Worm (Caenorhabditis elegans): ENCODE data around the gene T09F3.2.

T09F3.2 gene

ce11 chrII:10350487-10350886, 40.5 kb upstream of the T09F3.2 start, which contains the start of gene C07E3.9:
C07E3.9 (plus strand) TSS chrII:10350756.
- TF ChIP-seq attf-3 (GFP tag; conservative IDR thresholded peaks at IDR 0.05), result peak; percentile 90
- TF ChIP-seq cebp-1 (GFP tag; IDR thresholded peaks at IDR 0.05), result no peak
- no peak for TF ChIP-seq cebp-1 (tag; optimal IDR thresholded peaks at IDR 0.05)
- TF ChIP-seq ekl-4 (GFP tag; IDR thresholded peaks at IDR 0.05), result no peak
- no peak for TF ChIP-seq pbrm-1 (GFP tag; IDR thresholded peaks at IDR 0.05)
- TF ChIP-seq tlf-1 (GFP tag; optimal IDR thresholded peaks at IDR 0.05), result no peak
- no peak for TF ChIP-seq unc-62 (GFP tag; optimal IDR thresholded peaks at IDR 0.05)
- no peak for TF ChIP-seq F10E7.11 (tag; optimal IDR thresholded peaks at IDR 0.05)
- TF ChIP-seq dpl-1 (GFP tag; optimal IDR thresholded peaks at IDR 0.05), result peak; percentile 66
- TF ChIP-seq xnd-1 (tag; optimal IDR thresholded peaks at IDR 0.05), result no peak
- TF ChIP-seq nhr-120 (GFP tag; IDR thresholded peaks at IDR 0.05), result no peak
- no peak for TF ChIP-seq nhr-90 (tag; optimal IDR thresholded peaks at IDR 0.05)
- TF ChIP-seq him-1 (tag; optimal IDR thresholded peaks at IDR 0.05), result no peak
- no peak for TF ChIP-seq nfya-2 (GFP tag; IDR thresholded peaks at IDR 0.05)
- peak; percentile 79 for TF ChIP-seq lin-54 (GFP tag; optimal IDR thresholded peaks at IDR 0.05)
- no peak for TF ChIP-seq mel-28 (tag; optimal IDR thresholded peaks at IDR 0.05; ENCODE audit: borderline replicate concordance)
- TF ChIP-seq F22D6.2 (tag; optimal IDR thresholded peaks at IDR 0.05), result no peak
- TF ChIP-seq hlh-26 (GFP tag; conservative IDR thresholded peaks at IDR 0.05), result no peak
- no peak for TF ChIP-seq Y95B8A.8 (GFP tag; IDR thresholded peaks at IDR 0.05)
- TF ChIP-seq ceh-91 (GFP tag; IDR thresholded peaks at IDR 0.05), result no peak
- TF ChIP-seq hmg-20 (GFP tag; IDR thresholded peaks at IDR 0.05), result no peak
- TF ChIP-seq C17E4.6 (GFP tag; IDR thresholded peaks at IDR 0.05), result no peak
- peak; percentile 53 for TF ChIP-seq efl-1 (GFP tag; optimal IDR thresholded peaks at IDR 0.05)
- TF ChIP-seq lin-35 (GFP tag; optimal IDR thresholded peaks at IDR 0.05), result peak in 1 of 3 experiments; percentile 58
- TF ChIP-seq Y56A3A.18 (GFP tag; IDR thresholded peaks at IDR 0.05), result no peak

- no peak for TF ChIP-seq him-1 (tag; optimal IDR thresholded peaks at IDR 0.05)
- no peak for TF ChIP-seq xnd-1 (tag; optimal IDR thresholded peaks at IDR 0.05)
- TF ChIP-seq snpc-4 (GFP tag; optimal IDR thresholded peaks at IDR 0.05), result no peak
- TF ChIP-seq snpc-4 (tag; optimal IDR thresholded peaks at IDR 0.05), result no peak
- TF ChIP-seq egrh-3 (GFP tag; IDR thresholded peaks at IDR 0.05), result no peak
- no peak for TF ChIP-seq F55B11.4 (tag; optimal IDR thresholded peaks at IDR 0.05; ENCODE audit: borderline replicate concordance, insufficient read depth)
- TF ChIP-seq F37B4.10 (GFP tag; IDR thresholded peaks at IDR 0.05), result no peak
- no peak for TF ChIP-seq unc-130 (GFP tag; optimal IDR thresholded peaks at IDR 0.05)
- TF ChIP-seq tbp1 (GFP tag; optimal IDR thresholded peaks at IDR 0.05), result no peak
- no peak for TF ChIP-seq madf-8 (GFP tag; conservative IDR thresholded peaks at IDR 0.05)
- TF ChIP-seq ztf-25 (GFP tag; IDR thresholded peaks at IDR 0.05), result no peak
- TF ChIP-seq rpc-1 (optimal IDR thresholded peaks at IDR 0.05), result no peak
- no peak for TF ChIP-seq rpc-1 (tag; optimal IDR thresholded peaks at IDR 0.05)
- no peak for TF ChIP-seq athp-1 (tag; optimal IDR thresholded peaks at IDR 0.05)
- no peak for TF ChIP-seq ceh-27 (GFP tag; optimal IDR thresholded peaks at IDR 0.05)
- no peak for TF ChIP-seq hmg-20 (GFP tag; IDR thresholded peaks at IDR 0.05)
- TF ChIP-seq F57C9.4 (tag; optimal IDR thresholded peaks at IDR 0.05), result no peak
- no peak for TF ChIP-seq hsf-1 (GFP tag; IDR thresholded peaks at IDR 0.05)
- no peak for TF ChIP-seq ceh-91 (GFP tag; IDR thresholded peaks at IDR 0.05)
- no peak for TF ChIP-seq pha-4 (tag; optimal IDR thresholded peaks at IDR 0.05)
- TF ChIP-seq attf-3 (GFP tag; conservative IDR thresholded peaks at IDR 0.05), result no peak
- TF ChIP-seq K12H6.12 (tag; optimal IDR thresholded peaks at IDR 0.05), result no peak
These were observed 39.0 kb upstream of the T09F3.2 start, which contains the start of gene C07E3.8 for ce11 chrII:10351963-10352362. C07E3.8 (plus strand) TSS chrII:10352263.

Measured in whole organism, young adult.